Worm (Caenorhabditis elegans) whole organism, midembryonic: ENCODE measurements around the gene Y70C5A.4.

Source experiments
- T22C8.4 ChIP-seq: fragments of 200-800 bp; sonication (Bioruptor generic); IDR thresholded peaks from 2 replicates; pipeline ENCODE4 v1.3.6; 2022; ENCODE audit warnings: missing genetic modification characterization, missing compliant biosample characterization
- flt-1 ChIP-seq: fragments of 200-800 bp; sonication (Bioruptor generic); IDR thresholded peaks from 2 replicates; pipeline ENCODE4 v1.3.6; 2022; ENCODE audit warnings: missing genetic modification characterization, missing compliant biosample characterization
- klf-2 ChIP-seq: fragments of 200-800 bp; sonication (Bioruptor generic); conservative IDR thresholded peaks from 2 replicates; pipeline ENCODE4 v1.3.6; 2022; ENCODE audit warnings: missing genetic modification reagents, missing genetic modification characterization, missing compliant biosample characterization
- med-1 ChIP-seq: sonication (generic microtip); optimal IDR thresholded peaks from 2 replicates; lab custom pipeline; 2017; ENCODE audit warnings: missing genetic modification characterization, mild to moderate bottlenecking, missing compliant biosample characterization, antibody characterized with exemption, missing genetic modification reagents; ENCODE audit not compliant: insufficient read depth
- ref-1 ChIP-seq: fragments of 200-800 bp; sonication (Bioruptor generic); conservative IDR thresholded peaks from 2 replicates; pipeline ENCODE4 v1.3.6; 2022; ENCODE audit warnings: missing genetic modification reagents, missing genetic modification characterization, missing compliant biosample characterization
- tab-1 ChIP-seq: fragments of 200-800 bp; sonication (Bioruptor generic); IDR thresholded peaks from 2 replicates; pipeline ENCODE4 v1.3.6; 2022; ENCODE audit warnings: missing genetic modification characterization, missing compliant biosample characterization
- ztf-29 ChIP-seq: fragments of 200-800 bp; sonication (Bioruptor generic); IDR thresholded peaks from 2 replicates; pipeline ENCODE4 v1.3.6; 2022; ENCODE audit warnings: missing genetic modification reagents, missing genetic modification characterization, missing compliant biosample characterization

DNA sequence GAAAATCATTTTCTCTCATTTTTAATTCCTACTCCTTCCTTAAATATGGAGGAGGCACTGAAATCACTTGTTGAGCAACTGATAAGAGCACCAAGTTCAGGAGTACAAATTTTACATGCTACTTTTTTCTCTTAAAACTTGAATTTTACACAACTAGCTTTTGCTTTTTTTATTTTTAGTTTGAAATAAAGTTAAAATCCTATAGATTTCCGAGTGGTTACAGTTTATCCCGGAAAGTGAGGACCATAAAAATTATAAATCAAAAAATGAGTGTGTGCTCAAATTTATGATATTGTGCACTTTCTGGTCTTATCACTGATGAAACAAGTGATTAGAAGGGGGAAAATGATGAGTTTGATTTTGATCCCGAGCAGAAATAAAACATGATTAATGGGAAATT lies 10.4 kb downstream of the Y70C5A.4 start, which contains the start of gene oac-53:
- TF ChIP-seq flt-1: no peak
- TF ChIP-seq ref-1 (GFP tag; lab: Robert Waterston, UW): no peak
- no peak for TF ChIP-seq tab-1
- TF ChIP-seq med-1 (GFP tag; lab: Kevin White, UChicago): no peak
- no peak for TF ChIP-seq ztf-29 (GFP tag; lab: Robert Waterston, UW)
- no peak for TF ChIP-seq klf-2 (GFP tag; lab: Robert Waterston, UW)
- TF ChIP-seq T22C8.4: no peak
